Worm (Caenorhabditis elegans): ENCODE measurements around the gene acd-3.
A peak's percentile ranks its signal among the peaks of the same experiment; 100 is the strongest.

acd-3 gene

DNA sequence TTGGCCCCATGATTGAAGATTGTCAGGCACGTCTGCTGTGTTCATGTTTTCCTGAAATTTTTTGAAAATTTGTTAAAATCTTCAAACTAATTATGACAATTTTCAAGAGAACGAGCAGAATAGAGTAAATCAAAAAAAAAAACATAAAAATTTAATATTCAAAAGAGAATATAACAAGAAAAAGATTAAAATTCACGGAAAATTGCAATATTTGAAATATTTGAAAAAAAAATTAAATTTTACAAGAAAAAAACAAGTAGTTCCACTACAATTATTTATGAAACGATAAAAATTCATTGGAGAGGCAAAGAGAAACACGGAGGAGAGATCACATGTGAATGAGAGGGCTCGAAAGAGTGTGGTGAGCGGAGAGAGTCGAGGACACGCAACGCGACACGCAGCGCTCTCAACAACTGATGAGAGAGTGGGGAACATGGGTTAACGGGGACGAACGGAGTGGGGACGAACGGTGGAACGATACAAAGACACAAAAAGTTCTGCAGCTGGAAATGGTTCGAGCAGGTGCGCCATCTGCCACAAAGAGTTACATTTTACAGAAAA lies 24.5 kb upstream of the acd-3 start, which contains the start of gene mbk-1:
mbk-1 (minus strand) TSS at position 51 of the 561 bp plus-strand sequence.
- TF ChIP-seq ama-1 (optimal IDR thresholded peaks at IDR 0.05) (no peak), ceh-13 (GFP tag; optimal IDR thresholded peaks at IDR 0.05) (no peak), hmbx-1 (tag; optimal IDR thresholded peaks at IDR 0.05) (no peak), hmg-4 (GFP tag; optimal IDR thresholded peaks at IDR 0.05) (no peak)

DNA sequence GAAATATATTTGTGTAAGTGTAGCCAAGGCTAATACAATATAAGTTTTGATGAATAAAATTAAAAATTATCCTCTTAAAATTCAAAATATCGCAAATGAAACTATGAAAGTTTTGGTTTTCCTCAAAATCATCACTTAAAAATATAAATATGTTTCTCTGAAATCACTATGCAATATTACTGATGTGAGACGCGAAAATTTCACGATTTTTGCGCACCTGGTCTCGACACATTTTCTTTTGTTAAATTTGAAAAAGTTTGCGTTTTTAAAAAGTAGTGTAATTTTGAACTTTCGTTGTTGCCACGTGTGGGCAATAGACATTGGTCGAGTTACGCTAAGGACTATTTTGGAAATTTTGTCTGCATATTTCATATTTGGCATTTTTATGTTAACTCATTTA lies 20.3 kb upstream of the acd-3 start:
- TF ChIP-seq B0310.2 (tag; optimal IDR thresholded peaks at IDR 0.05) (no peak), ceh-13 (GFP tag; optimal IDR thresholded peaks at IDR 0.05) (no peak), F13C5.2 (tag; optimal IDR thresholded peaks at IDR 0.05) (no peak)

DNA sequence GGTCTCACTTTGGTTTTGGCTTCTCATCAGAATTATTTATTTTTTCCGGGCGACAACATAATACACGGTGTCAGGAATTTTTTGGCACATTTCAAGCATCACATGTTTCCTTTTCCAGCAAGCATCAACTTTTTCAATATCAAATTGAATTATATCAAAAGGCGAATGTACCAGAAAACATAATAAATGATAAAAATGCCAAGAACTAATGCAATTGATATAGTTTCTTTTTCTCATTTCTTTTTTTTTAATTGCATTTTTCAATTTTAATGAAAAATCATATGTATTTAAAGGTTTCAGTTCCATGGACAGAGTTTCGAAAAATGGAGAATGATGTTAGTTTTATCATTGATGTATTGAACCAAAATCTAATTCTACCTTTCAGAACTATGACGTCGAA lies 17.5 kb upstream of the acd-3 start, which contains the start of gene dpf-2:
dpf-2 (plus strand) TSS at position 301 of the 400 bp plus-strand sequence.
- TF ChIP-seq pes-1 (GFP tag; IDR thresholded peaks at IDR 0.05) (no peak), hnd-1 (tag; optimal IDR thresholded peaks at IDR 0.05) (no peak), ceh-36 (tag; optimal IDR thresholded peaks at IDR 0.05) (no peak), aly-1 (tag; optimal IDR thresholded peaks at IDR 0.05) (no peak), flt-1 (GFP tag; IDR thresholded peaks at IDR 0.05) (no peak), ceh-13 (GFP tag; optimal IDR thresholded peaks at IDR 0.05) (no peak), tra-4 (tag; optimal IDR thresholded peaks at IDR 0.05) (no peak), F13C5.2 (tag; optimal IDR thresholded peaks at IDR 0.05) (no peak), tbx-11 (GFP tag; IDR thresholded peaks at IDR 0.05) (no peak), tbx-37 (GFP tag; conservative IDR thresholded peaks at IDR 0.05) (no peak), scrt-1 (GFP tag; IDR thresholded peaks at IDR 0.05) (no peak), ama-1 (optimal IDR thresholded peaks at IDR 0.05) (no peak), B0310.2 (tag; optimal IDR thresholded peaks at IDR 0.05) (no peak)

DNA sequence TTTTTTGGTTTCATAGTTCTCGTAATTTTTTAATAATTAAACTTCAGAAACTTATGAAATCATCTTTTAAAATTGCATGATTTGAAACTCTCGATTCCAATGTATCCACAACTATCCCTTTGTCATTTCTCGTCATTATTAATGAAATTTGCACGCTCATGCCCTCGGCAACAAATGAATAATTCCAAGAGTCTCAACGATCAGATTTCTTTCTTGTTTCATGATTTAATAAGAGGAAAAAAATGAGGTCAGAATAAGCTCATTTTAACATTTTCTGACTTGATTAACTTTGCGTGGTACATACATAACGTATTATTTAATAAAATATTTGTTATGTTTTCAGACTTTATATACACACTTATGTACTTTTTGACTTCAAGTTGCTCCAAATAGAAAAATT lies 10.7 kb upstream of the acd-3 start:
- TF ChIP-seq sea-1 (GFP tag; conservative IDR thresholded peaks at IDR 0.05) (no peak), scrt-1 (GFP tag; IDR thresholded peaks at IDR 0.05) (no peak), pes-1 (GFP tag; IDR thresholded peaks at IDR 0.05) (no peak), B0310.2 (tag; optimal IDR thresholded peaks at IDR 0.05) (no peak), hnd-1 (tag; optimal IDR thresholded peaks at IDR 0.05) (no peak), tbx-11 (GFP tag; IDR thresholded peaks at IDR 0.05) (no peak), tra-4 (tag; optimal IDR thresholded peaks at IDR 0.05) (no peak), ama-1 (optimal IDR thresholded peaks at IDR 0.05) (no peak), hmbx-1 (tag; optimal IDR thresholded peaks at IDR 0.05) (no peak), ets-7 (tag; optimal IDR thresholded peaks at IDR 0.05) (no peak), hmg-4 (GFP tag; optimal IDR thresholded peaks at IDR 0.05) (no peak), ceh-13 (GFP tag; optimal IDR thresholded peaks at IDR 0.05) (no peak), tbx-37 (GFP tag; conservative IDR thresholded peaks at IDR 0.05) (no peak), ceh-36 (tag; optimal IDR thresholded peaks at IDR 0.05) (no peak), flt-1 (GFP tag; IDR thresholded peaks at IDR 0.05) (no peak), F13C5.2 (tag; optimal IDR thresholded peaks at IDR 0.05) (no peak), aly-1 (tag; optimal IDR thresholded peaks at IDR 0.05) (no peak)

DNA sequence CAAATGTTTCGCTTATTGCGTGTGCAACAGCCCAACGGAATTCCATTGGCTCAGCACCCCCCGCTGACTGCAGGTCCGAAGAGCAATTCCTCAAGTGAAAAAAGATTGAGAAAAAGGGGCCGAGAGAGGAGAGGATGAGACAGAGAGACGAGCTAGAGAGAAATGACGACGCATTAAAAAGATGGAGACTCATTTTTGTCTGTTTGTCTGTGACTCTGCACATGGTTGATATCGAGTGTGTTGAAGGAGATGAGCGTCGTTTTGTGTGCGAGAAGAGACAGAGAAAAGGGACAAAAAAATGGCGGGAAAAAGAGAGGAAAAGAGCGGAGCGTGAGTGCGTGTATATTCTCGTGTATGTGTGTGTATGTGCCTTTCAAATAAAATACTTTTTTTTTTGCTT lies 8.0 kb upstream of the acd-3 start:
- TF ChIP-seq sea-1 (GFP tag; conservative IDR thresholded peaks at IDR 0.05) = 0 out of 2 replicates have a peak, but pooled peaks have one; percentile 39
- no peak for TF ChIP-seq hmbx-1 (tag; optimal IDR thresholded peaks at IDR 0.05)
- peak; percentile 73 for TF ChIP-seq F13C5.2 (tag; optimal IDR thresholded peaks at IDR 0.05)
- no peak for TF ChIP-seq ceh-13 (GFP tag; optimal IDR thresholded peaks at IDR 0.05)
- no peak for TF ChIP-seq ceh-36 (tag; optimal IDR thresholded peaks at IDR 0.05)
- peak; percentile 82 for TF ChIP-seq hmg-4 (GFP tag; optimal IDR thresholded peaks at IDR 0.05)
- TF ChIP-seq tra-4 (tag; optimal IDR thresholded peaks at IDR 0.05) = no peak
- TF ChIP-seq tbx-11 (GFP tag; IDR thresholded peaks at IDR 0.05) = no peak
- no peak for TF ChIP-seq scrt-1 (GFP tag; IDR thresholded peaks at IDR 0.05)

DNA sequence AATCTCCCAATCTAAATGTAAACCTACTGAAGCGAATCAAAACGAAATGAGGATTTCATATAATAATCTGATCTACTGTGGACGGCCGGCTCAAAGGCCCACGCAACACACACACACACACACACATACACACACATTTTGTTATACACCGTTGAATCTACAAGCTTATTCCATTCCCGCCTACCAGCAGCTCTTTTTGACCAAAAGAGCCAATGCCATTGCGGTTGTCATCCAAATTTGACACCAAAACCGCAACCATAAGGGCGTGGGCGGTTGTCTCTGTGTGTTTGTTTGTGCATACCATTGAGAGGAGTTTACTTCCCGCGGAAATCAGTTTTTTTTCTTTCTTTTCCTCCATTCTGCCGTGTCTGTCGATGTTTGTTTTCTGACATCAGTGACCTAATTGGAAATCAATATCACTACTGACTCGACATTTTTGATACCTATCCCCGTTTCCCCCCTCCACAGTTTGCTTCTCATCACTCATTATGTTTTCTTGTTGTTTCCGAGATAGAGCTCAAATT lies 6.2 kb upstream of the acd-3 start:
- TF ChIP-seq ama-1 (optimal IDR thresholded peaks at IDR 0.05) = no peak
- no peak for TF ChIP-seq hmbx-1 (tag; optimal IDR thresholded peaks at IDR 0.05)
- TF ChIP-seq hnd-1 (tag; optimal IDR thresholded peaks at IDR 0.05) = no peak
- no peak for TF ChIP-seq ceh-13 (GFP tag; optimal IDR thresholded peaks at IDR 0.05)
- TF ChIP-seq sea-1 (GFP tag; conservative IDR thresholded peaks at IDR 0.05) = no peak
- no peak for TF ChIP-seq tbx-11 (GFP tag; IDR thresholded peaks at IDR 0.05)
- no peak for TF ChIP-seq aly-1 (tag; optimal IDR thresholded peaks at IDR 0.05)
- no peak for TF ChIP-seq pes-1 (GFP tag; IDR thresholded peaks at IDR 0.05)

DNA sequence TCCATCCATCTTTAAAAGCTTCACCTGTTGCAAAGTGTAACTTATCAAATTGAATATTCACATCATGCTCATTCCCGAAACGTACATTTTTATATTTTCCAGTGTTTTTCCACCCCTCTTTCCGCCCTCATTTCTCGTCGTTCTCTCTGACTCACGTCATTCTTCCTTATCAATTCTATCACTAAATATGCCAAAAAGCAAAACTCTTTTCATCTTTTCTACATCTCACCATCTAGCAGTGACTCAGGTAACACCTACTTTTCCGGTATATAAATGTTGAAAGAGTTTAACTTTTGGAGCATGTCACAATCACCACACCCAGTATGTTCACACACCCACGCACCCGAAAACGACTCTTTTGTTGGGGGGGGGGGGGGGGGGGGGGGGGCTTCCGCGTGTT lies 4.6 kb upstream of the acd-3 start:
- no peak for TF ChIP-seq tra-4 (tag; optimal IDR thresholded peaks at IDR 0.05)
- no peak for TF ChIP-seq ceh-13 (GFP tag; optimal IDR thresholded peaks at IDR 0.05)
- no peak for TF ChIP-seq hmbx-1 (tag; optimal IDR thresholded peaks at IDR 0.05)
- no peak for TF ChIP-seq F13C5.2 (tag; optimal IDR thresholded peaks at IDR 0.05)
- no peak for TF ChIP-seq pes-1 (GFP tag; IDR thresholded peaks at IDR 0.05)
- TF ChIP-seq aly-1 (tag; optimal IDR thresholded peaks at IDR 0.05) = no peak
- TF ChIP-seq tbx-37 (GFP tag; conservative IDR thresholded peaks at IDR 0.05) = no peak
- no peak for TF ChIP-seq ceh-36 (tag; optimal IDR thresholded peaks at IDR 0.05)

DNA sequence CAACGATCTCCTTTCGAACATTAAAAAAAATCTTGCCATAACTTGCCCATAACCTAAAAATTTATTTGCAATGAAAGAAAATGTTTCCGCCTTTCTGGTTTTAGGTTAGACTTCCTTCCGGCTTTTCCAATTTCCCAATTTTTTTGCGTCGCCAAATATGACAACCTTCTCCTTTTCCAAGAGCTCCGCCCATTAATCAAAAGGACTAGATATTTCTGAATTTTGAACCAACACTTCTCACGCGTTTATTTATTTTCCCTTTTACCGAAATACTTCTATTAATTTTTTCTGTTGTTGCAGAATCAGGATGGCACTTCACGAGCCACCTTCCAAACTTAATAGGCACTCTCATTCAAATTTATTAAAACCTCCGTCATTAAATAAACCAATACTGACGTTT lies 3.4 kb upstream of the acd-3 start, which contains the start of gene egrh-1:
egrh-1 (plus strand) TSS at position 301 of the 400 bp plus-strand sequence.
- TF ChIP-seq hmg-4 (GFP tag; optimal IDR thresholded peaks at IDR 0.05) (no peak), aly-1 (tag; optimal IDR thresholded peaks at IDR 0.05) (no peak), pes-1 (GFP tag; IDR thresholded peaks at IDR 0.05) (no peak), tbx-11 (GFP tag; IDR thresholded peaks at IDR 0.05) (no peak), ceh-36 (tag; optimal IDR thresholded peaks at IDR 0.05) (no peak), tra-4 (tag; optimal IDR thresholded peaks at IDR 0.05) (no peak), F13C5.2 (tag; optimal IDR thresholded peaks at IDR 0.05) (no peak), hmbx-1 (tag; optimal IDR thresholded peaks at IDR 0.05) (no peak), B0310.2 (tag; optimal IDR thresholded peaks at IDR 0.05) (no peak), scrt-1 (GFP tag; IDR thresholded peaks at IDR 0.05) (no peak), sea-1 (GFP tag; conservative IDR thresholded peaks at IDR 0.05) (no peak), tbx-37 (GFP tag; conservative IDR thresholded peaks at IDR 0.05) (no peak), ceh-13 (GFP tag; optimal IDR thresholded peaks at IDR 0.05) (no peak), ets-7 (tag; optimal IDR thresholded peaks at IDR 0.05) (no peak)

Measured in whole organism, early embryonic.